Worm (Caenorhabditis elegans): Measurements from ENCODE around the gene tcc-1.

DNA sequence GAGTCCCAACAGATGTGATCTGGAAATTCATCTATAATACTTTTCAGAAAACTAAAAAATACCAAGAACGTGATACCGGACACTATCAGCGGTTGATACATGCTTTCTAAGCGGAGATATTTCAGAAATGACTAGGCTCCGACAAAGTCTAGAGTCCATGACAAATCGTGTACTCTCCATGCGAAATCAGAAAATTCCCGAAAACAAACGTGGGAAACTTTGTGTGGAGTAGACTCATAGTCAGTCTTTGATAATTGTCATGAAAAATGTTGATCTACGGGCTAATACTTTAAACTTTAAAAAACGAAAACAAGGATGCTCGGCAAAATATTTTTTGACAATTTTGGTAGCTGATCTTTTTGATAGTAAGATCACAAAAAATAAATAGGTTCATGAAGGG is 57.0 kb downstream of the tcc-1 start, which contains the start of gene srx-18:
- TF ChIP-seq T22C8.4 (GFP tag; IDR thresholded peaks at IDR 0.05) = no peak
- TF ChIP-seq ztf-23 (GFP tag; IDR thresholded peaks at IDR 0.05) = no peak
- no peak for TF ChIP-seq ref-1 (GFP tag; conservative IDR thresholded peaks at IDR 0.05)
- TF ChIP-seq klf-2 (GFP tag; conservative IDR thresholded peaks at IDR 0.05) = no peak
- no peak for TF ChIP-seq tab-1 (GFP tag; IDR thresholded peaks at IDR 0.05)
- TF ChIP-seq flt-1 (GFP tag; IDR thresholded peaks at IDR 0.05) = no peak
- TF ChIP-seq cog-1 (tag; optimal IDR thresholded peaks at IDR 0.05) = no peak
- no peak for TF ChIP-seq ztf-29 (GFP tag; IDR thresholded peaks at IDR 0.05)

All from whole organism, midembryonic.